Worm (Caenorhabditis elegans): ENCODE results near the gene toe-1.

DNA sequence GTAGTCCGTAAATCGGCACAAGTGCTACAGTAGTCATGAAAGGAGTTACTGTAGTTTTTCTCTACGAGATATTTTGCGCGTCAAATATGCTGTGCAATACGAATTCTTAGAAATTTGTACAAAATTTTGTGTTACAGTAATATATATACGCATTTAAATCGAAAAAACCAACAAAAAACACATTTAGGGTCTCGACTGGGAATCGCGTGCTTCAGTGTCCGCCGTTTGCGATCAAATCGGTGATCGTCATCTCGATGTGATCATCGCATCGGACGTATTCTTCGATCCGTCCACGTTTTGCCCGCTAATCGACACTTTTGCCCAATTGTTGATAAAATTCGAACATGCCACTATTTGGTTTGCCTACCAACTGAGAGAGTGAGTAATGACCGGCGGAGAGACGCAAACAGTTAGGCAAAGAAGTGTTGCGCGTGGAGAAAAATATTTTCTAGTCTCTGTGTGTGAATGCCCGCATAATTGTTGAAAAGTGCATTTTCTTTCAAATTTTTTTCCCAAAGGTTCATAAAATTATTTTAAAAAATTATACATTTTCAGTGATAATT, 44.0 kb downstream of the toe-1 start:
- TF ChIP-seq fkh-10 (GFP tag; optimal IDR thresholded peaks at IDR 0.05) (no peak), nhr-12 (tag; optimal IDR thresholded peaks at IDR 0.05) (no peak), C34B4.2 (tag; optimal IDR thresholded peaks at IDR 0.05) (no peak), lin-13 (GFP tag; optimal IDR thresholded peaks at IDR 0.05) (no peak), tbx-2 (tag; optimal IDR thresholded peaks at IDR 0.05) (no peak), unc-62 (GFP tag; optimal IDR thresholded peaks at IDR 0.05) (no peak), jun-1 (tag; optimal IDR thresholded peaks at IDR 0.05) (no peak), ces-1 (GFP tag; optimal IDR thresholded peaks at IDR 0.05) (no peak), unc-86 (tag; optimal IDR thresholded peaks at IDR 0.05) (no peak), pqm-1 (tag; optimal IDR thresholded peaks at IDR 0.05) (no peak), elt-3 (tag; optimal IDR thresholded peaks at IDR 0.05) (no peak), blmp-1 (tag; optimal IDR thresholded peaks at IDR 0.05) (no peak), rnt-1 (tag; optimal IDR thresholded peaks at IDR 0.05) (no peak), sptf-1 (tag; optimal IDR thresholded peaks at IDR 0.05) (no peak)

All from whole organism, L1 larva.